Worm (Caenorhabditis elegans) whole organism, L2 larva: ENCODE measurements around the gene pfd-1.

Experiments
- C34F6.9 ChIP-seq: fragments of 150-350 bp; optimal IDR thresholded peaks from 2 replicates; lab custom pipeline; 2014; ENCODE audit warnings: missing biosample characterization, missing genetic modification characterization
- F13H6.1 ChIP-seq: sonication (generic microtip); optimal IDR thresholded peaks from 2 replicates; lab custom pipeline; 2016; ENCODE audit warnings: missing genetic modification characterization, missing compliant biosample characterization
- R02D3.7 ChIP-seq: fragments of 150-350 bp; optimal IDR thresholded peaks from 2 replicates; lab custom pipeline; 2014; ENCODE audit warnings: missing biosample characterization, missing genetic modification characterization
- Y55F3AM.14 ChIP-seq: fragments of 200-800 bp; sonication (Bioruptor generic); optimal IDR thresholded peaks from 2 replicates; lab custom pipeline; 2018; ENCODE audit warnings: mild to moderate bottlenecking, missing genetic modification characterization, missing compliant biosample characterization
- ZK546.5 ChIP-seq: sonication (generic microtip); optimal IDR thresholded peaks from 2 replicates; lab custom pipeline; 2017; ENCODE audit warnings: missing biosample characterization, missing genetic modification characterization
- alr-1 ChIP-seq: fragments of 150-350 bp; optimal IDR thresholded peaks from 2 replicates; lab custom pipeline; 2014; ENCODE audit warnings: missing biosample characterization, missing genetic modification characterization
- aly-2 ChIP-seq: fragments of 150-350 bp; optimal IDR thresholded peaks from 2 replicates; lab custom pipeline; 2014; ENCODE audit warnings: missing biosample characterization, missing genetic modification characterization
- ama-1 ChIP-seq: fragments of 150-350 bp; optimal IDR thresholded peaks from 2 replicates; lab custom pipeline; 2018; ENCODE audit warnings: inconsistent platforms
- blmp-1 ChIP-seq: sonication (generic microtip); optimal IDR thresholded peaks from 2 replicates; lab custom pipeline; 2017; ENCODE audit warnings: missing genetic modification characterization, mild to moderate bottlenecking, missing compliant biosample characterization, antibody characterized with exemption, moderate library complexity; ENCODE audit not compliant: insufficient read depth
- ceh-16 ChIP-seq: fragments of 150-350 bp; optimal IDR thresholded peaks from 2 replicates; lab custom pipeline; 2014; ENCODE audit warnings: missing biosample characterization, missing genetic modification characterization
- ceh-82 ChIP-seq: fragments of 150-350 bp; optimal IDR thresholded peaks from 2 replicates; lab custom pipeline; 2014; ENCODE audit warnings: missing biosample characterization, missing genetic modification characterization
- crh-2 ChIP-seq: sonication (generic microtip); optimal IDR thresholded peaks from 2 replicates; lab custom pipeline; 2017; ENCODE audit warnings: missing biosample characterization, missing genetic modification characterization
- dmd-4 ChIP-seq: sonication (generic microtip); optimal IDR thresholded peaks from 2 replicates; lab custom pipeline; 2017; ENCODE audit warnings: missing biosample characterization, missing genetic modification characterization
- egl-27 ChIP-seq: sonication (generic microtip); optimal IDR thresholded peaks from 3 replicates; lab custom pipeline; 2017; ENCODE audit warnings: missing biosample characterization, missing genetic modification reagents, missing genetic modification characterization
- elt-1 ChIP-seq: fragments of 150-350 bp; optimal IDR thresholded peaks from 2 replicates; lab custom pipeline; 2014; ENCODE audit warnings: missing biosample characterization, missing genetic modification characterization
- elt-3 ChIP-seq: sonication (generic microtip); optimal IDR thresholded peaks from 2 replicates; lab custom pipeline; 2017; ENCODE audit warnings: missing biosample characterization, missing genetic modification characterization
- fos-1 ChIP-seq: fragments of 150-350 bp; optimal IDR thresholded peaks from 2 replicates; lab custom pipeline; 2014; ENCODE audit warnings: missing biosample characterization, missing genetic modification characterization
- gmeb-1 ChIP-seq: fragments of 150-350 bp; optimal IDR thresholded peaks from 2 replicates; lab custom pipeline; 2014; ENCODE audit warnings: missing biosample characterization, missing genetic modification characterization
- lin-11 ChIP-seq: fragments of 150-350 bp; sonication (generic microtip); optimal IDR thresholded peaks from 2 replicates; lab custom pipeline; 2014; ENCODE audit warnings: missing biosample characterization, missing genetic modification characterization, inconsistent platforms, mixed read lengths
- lin-13 ChIP-seq: fragments of 150-350 bp; optimal IDR thresholded peaks from 2 replicates; lab custom pipeline; 2014; ENCODE audit warnings: missing biosample characterization, missing genetic modification reagents, missing genetic modification characterization
- lin-39 ChIP-seq: fragments of 150-350 bp; optimal IDR thresholded peaks from 2 replicates; lab custom pipeline; 2014; ENCODE audit warnings: missing biosample characterization, missing genetic modification reagents, missing genetic modification characterization
- lsy-2 ChIP-seq, 2 experiments: fragments of 150-350 bp in 1 of 2; sonication (generic microtip) in 1 of 2; optimal IDR thresholded peaks; 2 replicates each; lab custom pipeline; 2014 to 2017; ENCODE audit warnings: missing biosample characterization in 2 of 2, missing genetic modification characterization in 2 of 2
- mab-5 ChIP-seq: fragments of 150-350 bp; optimal IDR thresholded peaks from 2 replicates; lab custom pipeline; 2014; ENCODE audit warnings: missing biosample characterization, missing genetic modification characterization
- mbf-1 ChIP-seq: sonication (generic microtip); optimal IDR thresholded peaks from 2 replicates; lab custom pipeline; 2017; ENCODE audit warnings: missing biosample characterization, missing genetic modification characterization
- mdl-1 ChIP-seq, 2 experiments: fragments of 150-350 bp in 1 of 2; sonication (generic microtip) in 1 of 2; optimal IDR thresholded peaks; 2 replicates each; lab custom pipeline; 2017; ENCODE audit warnings: missing biosample characterization in 2 of 2, missing genetic modification characterization in 2 of 2
- nhr-10 ChIP-seq: sonication (generic microtip); optimal IDR thresholded peaks from 2 replicates; lab custom pipeline; 2017; ENCODE audit warnings: missing biosample characterization, missing genetic modification characterization
- nhr-11 ChIP-seq: fragments of 150-350 bp; optimal IDR thresholded peaks from 2 replicates; lab custom pipeline; 2014; ENCODE audit warnings: missing biosample characterization, missing genetic modification characterization
- nhr-12 ChIP-seq: fragments of 150-350 bp; optimal IDR thresholded peaks from 2 replicates; lab custom pipeline; 2014; ENCODE audit warnings: missing biosample characterization, missing genetic modification characterization
- nhr-129 ChIP-seq: fragments of 150-350 bp; optimal IDR thresholded peaks from 2 replicates; lab custom pipeline; 2014; ENCODE audit warnings: missing biosample characterization, missing genetic modification characterization
- nhr-21 ChIP-seq: fragments of 150-350 bp; optimal IDR thresholded peaks from 2 replicates; lab custom pipeline; 2014; ENCODE audit warnings: missing biosample characterization, missing genetic modification characterization
- nhr-23 ChIP-seq: fragments of 150-350 bp; optimal IDR thresholded peaks from 2 replicates; lab custom pipeline; 2014; ENCODE audit warnings: missing biosample characterization, missing genetic modification reagents, missing genetic modification characterization
- nhr-237 ChIP-seq: fragments of 150-350 bp; optimal IDR thresholded peaks from 2 replicates; lab custom pipeline; 2014; ENCODE audit warnings: missing biosample characterization, missing genetic modification characterization
- nhr-25 ChIP-seq: fragments of 150-350 bp; sonication (generic microtip); optimal IDR thresholded peaks from 3 replicates; lab custom pipeline; 2014; ENCODE audit warnings: missing biosample characterization, missing genetic modification characterization
- nhr-6 ChIP-seq: fragments of 150-350 bp; optimal IDR thresholded peaks from 2 replicates; lab custom pipeline; 2014; ENCODE audit warnings: missing biosample characterization, missing genetic modification characterization
- nhr-77 ChIP-seq: fragments of 150-350 bp; optimal IDR thresholded peaks from 2 replicates; lab custom pipeline; 2014; ENCODE audit warnings: missing biosample characterization, missing genetic modification characterization
- peb-1 ChIP-seq: fragments of 150-350 bp; optimal IDR thresholded peaks from 2 replicates; lab custom pipeline; 2014; ENCODE audit warnings: missing biosample characterization, missing genetic modification characterization
- sem-4 ChIP-seq: fragments of 150-350 bp; optimal IDR thresholded peaks from 2 replicates; lab custom pipeline; 2014; ENCODE audit warnings: missing biosample characterization, missing genetic modification reagents, missing genetic modification characterization
- skn-1 ChIP-seq: sonication (generic microtip); optimal IDR thresholded peaks from 2 replicates; lab custom pipeline; 2017; ENCODE audit warnings: missing biosample characterization, missing genetic modification characterization
- sma-3 ChIP-seq: sonication (generic microtip); optimal IDR thresholded peaks from 2 replicates; lab custom pipeline; 2016; ENCODE audit warnings: missing genetic modification reagents, missing genetic modification characterization, missing compliant biosample characterization
- sma-9 ChIP-seq, 2 experiments: fragments of 150-350 bp in 1 of 2; sonication (generic microtip) in 1 of 2; optimal IDR thresholded peaks; 2 replicates each; lab custom pipeline; 2014 to 2016; ENCODE audit warnings: missing genetic modification characterization in 2 of 2, mild to moderate bottlenecking in 1 of 2, missing biosample characterization in 1 of 2, missing compliant biosample characterization in 1 of 2, missing genetic modification reagents in 1 of 2, moderate library complexity in 1 of 2
- snpc-4 ChIP-seq: fragments of 150-350 bp; optimal IDR thresholded peaks from 2 replicates; lab custom pipeline; 2014; ENCODE audit warnings: missing biosample characterization, missing genetic modification characterization
- unc-39 ChIP-seq: fragments of 150-350 bp; optimal IDR thresholded peaks from 2 replicates; lab custom pipeline; 2014; ENCODE audit warnings: missing biosample characterization, missing genetic modification characterization
- unc-55 ChIP-seq: fragments of 150-350 bp; sonication (generic microtip); optimal IDR thresholded peaks from 3 replicates; lab custom pipeline; 2014; ENCODE audit warnings: missing biosample characterization, missing genetic modification reagents, missing genetic modification characterization
- unc-62 ChIP-seq: fragments of 150-350 bp; optimal IDR thresholded peaks from 2 replicates; lab custom pipeline; 2014; ENCODE audit warnings: missing biosample characterization, missing genetic modification reagents, missing genetic modification characterization
- zag-1 ChIP-seq: fragments of 150-350 bp; optimal IDR thresholded peaks from 2 replicates; lab custom pipeline; 2014; ENCODE audit warnings: missing biosample characterization, missing genetic modification characterization
- ztf-1 ChIP-seq: fragments of 200-800 bp; sonication (Bioruptor generic); conservative IDR thresholded peaks from 2 replicates; pipeline ENCODE4 v1.3.6; 2022; ENCODE audit warnings: missing genetic modification characterization, missing compliant biosample characterization
- ztf-11 ChIP-seq: sonication (generic microtip); optimal IDR thresholded peaks from 2 replicates; lab custom pipeline; 2017; ENCODE audit warnings: missing biosample characterization, missing genetic modification characterization
- ztf-4 ChIP-seq: fragments of 150-350 bp; optimal IDR thresholded peaks from 2 replicates; lab custom pipeline; 2014; ENCODE audit warnings: missing biosample characterization, missing genetic modification characterization

Gene pfd-1

ce11 chrIV:11149454-11150163, at the start of gene pfd-1, which contains the start of gene F01G4.6:
Gene pfd-1, plus strand, starts transcription at chrIV:11150113.
Gene F01G4.6, minus strand, starts transcription at chrIV:11149504.
- TF ChIP-seq nhr-11 (tag; lab: Kevin White, UChicago) = no peak
- peak; percentile 50 to 65 for TF ChIP-seq mdl-1 (tag; optimal IDR thresholded peaks at IDR 0.05; lab: Kevin White, UChicago)
- peak; percentile 81 for TF ChIP-seq fos-1 (tag; lab: Kevin White, UChicago)
- TF ChIP-seq elt-3 (tag; lab: Kevin White, UChicago) = no peak
- peak; percentile 62 for TF ChIP-seq skn-1 (tag; lab: Kevin White, UChicago)
- TF ChIP-seq elt-1 (tag; lab: Kevin White, UChicago) = no peak
- TF ChIP-seq nhr-10 = peak; percentile 69
- TF ChIP-seq unc-62 (GFP tag; lab: Kevin White, UChicago) = no peak
- peak; percentile 72 for TF ChIP-seq snpc-4 (tag; lab: Kevin White, UChicago)
- TF ChIP-seq nhr-77 = no peak
- peak; percentile 49 for TF ChIP-seq nhr-237
- no peak for TF ChIP-seq ztf-1 (GFP tag; lab: Robert Waterston, UW)
- peak; percentile 95 for TF ChIP-seq sma-9 (GFP tag; optimal IDR thresholded peaks at IDR 0.05; lab: Kevin White, UChicago)
- TF ChIP-seq sma-9 (tag; optimal IDR thresholded peaks at IDR 0.05; lab: Kevin White, UChicago) = no peak
- TF ChIP-seq ztf-4 (tag; lab: Kevin White, UChicago) = peak; percentile 94
- TF ChIP-seq unc-39 (tag; lab: Kevin White, UChicago) = no peak
- TF ChIP-seq lin-13 = peak; percentile 96
- TF ChIP-seq Y55F3AM.14 = peak; percentile 76
- TF ChIP-seq ama-1 (lab: Kevin White, UChicago) = peak; percentile 36
- TF ChIP-seq mbf-1 (tag; lab: Kevin White, UChicago) = no peak
- TF ChIP-seq ztf-11 (tag; lab: Kevin White, UChicago) = no peak
- TF ChIP-seq sem-4 = peak; percentile 92
- TF ChIP-seq mab-5 (tag; lab: Kevin White, UChicago) = peak; percentile 73
- TF ChIP-seq blmp-1 (tag; lab: Kevin White, UChicago) = peak; percentile 76
- TF ChIP-seq ceh-16 = peak; percentile 31
- TF ChIP-seq R02D3.7 (tag; lab: Kevin White, UChicago) = peak; percentile 53
- TF ChIP-seq sma-3 (GFP tag; lab: Kevin White, UChicago) = peak; percentile 96
- TF ChIP-seq nhr-25 (tag; lab: Kevin White, UChicago) = peak; percentile 93
- TF ChIP-seq dmd-4 (tag; lab: Kevin White, UChicago) = no peak
- peak; percentile 91 for TF ChIP-seq F13H6.1
- TF ChIP-seq C34F6.9 = peak; percentile 93
- no peak for TF ChIP-seq alr-1 (tag; lab: Kevin White, UChicago)
- peak; percentile 91 for TF ChIP-seq nhr-129 (tag; lab: Kevin White, UChicago)
- TF ChIP-seq zag-1 (tag; lab: Kevin White, UChicago) = peak; percentile 98
- peak; percentile 95 for TF ChIP-seq lin-11 (tag; lab: Kevin White, UChicago)
- TF ChIP-seq nhr-6 (tag; lab: Kevin White, UChicago) = peak; percentile 92
- no peak for TF ChIP-seq nhr-12 (tag; lab: Kevin White, UChicago)
- TF ChIP-seq peb-1 (tag; lab: Kevin White, UChicago) = no peak
- TF ChIP-seq unc-55 (GFP tag; lab: Kevin White, UChicago) = peak; percentile 98
- TF ChIP-seq crh-2 (tag; lab: Kevin White, UChicago) = peak; percentile 97
- TF ChIP-seq nhr-21 (tag; lab: Kevin White, UChicago) = peak; percentile 92
- no peak for TF ChIP-seq aly-2 (tag; lab: Kevin White, UChicago)
- peak; percentile 91 for TF ChIP-seq gmeb-1
- TF ChIP-seq lsy-2 (tag; optimal IDR thresholded peaks at IDR 0.05; lab: Kevin White, UChicago) = peak; percentile 97 to 99
- peak; percentile 80 for TF ChIP-seq ceh-82 (tag; lab: Kevin White, UChicago)
- no peak for TF ChIP-seq lin-39 (tag; lab: Kevin White, UChicago)
- no peak for TF ChIP-seq nhr-23
- TF ChIP-seq ZK546.5 (tag; lab: Kevin White, UChicago) = peak; percentile 98
- peak; percentile 86 for TF ChIP-seq egl-27 (tag; lab: Kevin White, UChicago)
- TF ChIP-seq, all 48 proteins: peak for 32
